Fruit fly (Drosophila melanogaster): ENCODE data around the gene dl.

dm6 chr2L:17450505-17451415, 596 bp upstream of the dl start:
- TF ChIP-seq fd96Ca (GFP tag; IDR thresholded peaks at IDR 0.05) (no peak), CG32121 (GFP tag; IDR thresholded peaks at IDR 0.05) (peak; percentile 73), Pif1A (GFP tag; optimal IDR thresholded peaks at IDR 0.05) (peak; percentile 59), CG10348 (GFP tag; IDR thresholded peaks at IDR 0.05) (no peak), Pif1B (GFP tag; optimal IDR thresholded peaks at IDR 0.05) (peak; percentile 58), Snoo (tag; optimal IDR thresholded peaks at IDR 0.05) (peak; percentile 60), CG9948 (tag; optimal IDR thresholded peaks at IDR 0.05) (peak; percentile 59), D1 (tag; optimal IDR thresholded peaks at IDR 0.05) (peak; percentile 52), CG34367 (tag; optimal IDR thresholded peaks at IDR 0.05) (peak; percentile 36), CG8301 (tag; optimal IDR thresholded peaks at IDR 0.05) (peak; percentile 64), EcR (GFP tag; optimal IDR thresholded peaks at IDR 0.05) (no peak), CG12605 (GFP tag; IDR thresholded peaks at IDR 0.05) (peak; percentile 13; the same call in 1 of the 2 replicates)

Data from whole organism, pupa.